Fruit fly (Drosophila melanogaster) whole organism, embryonic: Measurements from ENCODE around the gene RSG7.

ENCODE experiments used
- Aef1 ChIP-seq: fragments of 200-800 bp; sonication (Bioruptor generic); IDR thresholded peaks from 3 replicates; pipeline ENCODE4 v1.3.6; 2022; ENCODE audit warnings: missing biosample characterization, missing genetic modification characterization
- Asciz ChIP-seq: fragments of 200-800 bp; sonication (Bioruptor generic); optimal IDR thresholded peaks from 2 replicates; lab custom pipeline; 2017; ENCODE audit warnings: missing biosample characterization, mild to moderate bottlenecking, missing genetic modification characterization, missing genetic modification reagents
- Awh ChIP-seq: fragments of 200-800 bp; sonication (Bioruptor generic); IDR thresholded peaks from 2 replicates; pipeline ENCODE4, ENCODE4 v1.3.6; 2022; ENCODE audit warnings: missing biosample characterization, missing genetic modification characterization
- Blimp-1 ChIP-seq: fragments of 200-800 bp; sonication (Bioruptor generic); optimal IDR thresholded peaks from 3 replicates; lab custom pipeline; 2018; ENCODE audit warnings: missing biosample characterization, missing genetic modification characterization, mild to moderate bottlenecking, moderate library complexity, missing genetic modification reagents
- CG10979 ChIP-seq: fragments of 200-800 bp; sonication (Bioruptor generic); optimal IDR thresholded peaks from 2 replicates; lab custom pipeline; 2018; ENCODE audit warnings: missing biosample characterization, mild to moderate bottlenecking, missing genetic modification characterization, moderate library complexity
- CG12155 ChIP-seq: fragments of 200-800 bp; sonication (Bioruptor generic); optimal IDR thresholded peaks from 3 replicates; lab custom pipeline; 2016; ENCODE audit warnings: missing biosample characterization, missing genetic modification characterization
- CG12219 ChIP-seq: fragments of 200-800 bp; sonication (Bioruptor generic); optimal IDR thresholded peaks from 3 replicates; lab custom pipeline; 2018; ENCODE audit warnings: missing biosample characterization, mild to moderate bottlenecking, missing genetic modification characterization
- CG14014 ChIP-seq: fragments of 200-800 bp; sonication (Bioruptor generic); IDR thresholded peaks from 2 replicates; pipeline ENCODE4 v1.3.6; 2022; ENCODE audit warnings: missing biosample characterization, missing genetic modification characterization
- CG14050 ChIP-seq: fragments of 200-800 bp; sonication (Bioruptor generic); IDR thresholded peaks from 3 replicates; pipeline ENCODE4 v1.3.6; 2022; ENCODE audit warnings: missing biosample characterization, missing genetic modification characterization
- CG1603 ChIP-seq: fragments of 200-800 bp; sonication (Bioruptor generic); optimal IDR thresholded peaks from 2 replicates; lab custom pipeline; 2019; ENCODE audit warnings: missing biosample characterization, mild to moderate bottlenecking, missing genetic modification characterization, moderate library complexity
- CG17359 ChIP-seq: fragments of 200-800 bp; sonication (Bioruptor generic); optimal IDR thresholded peaks from 3 replicates; lab custom pipeline; 2018; ENCODE audit warnings: missing biosample characterization, mild to moderate bottlenecking, missing genetic modification characterization, moderate library complexity
- CG17829 ChIP-seq: fragments of 200-800 bp; optimal IDR thresholded peaks from 2 replicates; lab custom pipeline; 2019; ENCODE audit warnings: missing biosample characterization, mild to moderate bottlenecking, missing genetic modification characterization, moderate library complexity
- CG2116 ChIP-seq: fragments of 200-800 bp; sonication (Bioruptor generic); optimal IDR thresholded peaks from 3 replicates; lab custom pipeline; 2018; ENCODE audit warnings: missing biosample characterization, mild to moderate bottlenecking, missing genetic modification characterization
- CG2678 ChIP-seq: fragments of 200-800 bp; sonication (Bioruptor generic); optimal IDR thresholded peaks from 3 replicates; lab custom pipeline; 2019; ENCODE audit warnings: missing biosample characterization, mild to moderate bottlenecking, missing genetic modification characterization, moderate library complexity
- CG31441 ChIP-seq: fragments of 200-800 bp; sonication (Bioruptor generic); IDR thresholded peaks from 2 replicates; pipeline ENCODE4 v1.3.6; 2022; ENCODE audit warnings: missing biosample characterization, missing genetic modification characterization
- CG34376 ChIP-seq: fragments of 200-800 bp; sonication (Bioruptor generic); optimal IDR thresholded peaks from 2 replicates; lab custom pipeline; 2018; ENCODE audit warnings: missing biosample characterization, mild to moderate bottlenecking, missing genetic modification characterization
- CG4328 ChIP-seq: fragments of 200-800 bp; sonication (Bioruptor generic); optimal IDR thresholded peaks from 3 replicates; lab custom pipeline; 2017; ENCODE audit warnings: missing biosample characterization, missing genetic modification reagents, missing genetic modification characterization
- CG4617 ChIP-seq: fragments of 200-800 bp; sonication (Bioruptor generic); optimal IDR thresholded peaks from 3 replicates; lab custom pipeline; 2016; ENCODE audit warnings: missing biosample characterization, missing genetic modification characterization, borderline replicate concordance
- CG8924 ChIP-seq: fragments of 200-800 bp; optimal IDR thresholded peaks from 3 replicates; lab custom pipeline; 2019; ENCODE audit warnings: missing biosample characterization, mild to moderate bottlenecking, missing genetic modification characterization, moderate library complexity
- Dll ChIP-seq: fragments of 200-800 bp; sonication (Bioruptor generic); IDR thresholded peaks from 4 replicates; pipeline ENCODE4 v1.3.6; 2022; ENCODE audit warnings: missing biosample characterization, missing genetic modification characterization; ENCODE audit not compliant: partially characterized antibody
- Doc2 ChIP-seq: fragments of 200-800 bp; sonication (Bioruptor generic); IDR thresholded peaks from 2 replicates; pipeline ENCODE4 v1.3.6; 2022; ENCODE audit warnings: missing biosample characterization, missing genetic modification characterization
- E2f2 ChIP-seq: fragments of 200-800 bp; sonication (Bioruptor generic); IDR thresholded peaks from 2 replicates; pipeline ENCODE4 v1.3.6; 2022; ENCODE audit warnings: missing biosample characterization, missing genetic modification characterization
- Fer1 ChIP-seq: fragments of 200-800 bp; sonication (Bioruptor generic); optimal IDR thresholded peaks from 2 replicates; lab custom pipeline; 2017; ENCODE audit warnings: missing biosample characterization, mild to moderate bottlenecking, missing genetic modification characterization
- Hey ChIP-seq: fragments of 200-800 bp; sonication (Bioruptor generic); optimal IDR thresholded peaks from 3 replicates; lab custom pipeline; 2018; ENCODE audit warnings: missing biosample characterization, mild to moderate bottlenecking, missing genetic modification characterization
- Hr3 ChIP-seq: fragments of 200-800 bp; sonication (Bioruptor generic); optimal IDR thresholded peaks from 3 replicates; lab custom pipeline; 2016; ENCODE audit warnings: missing biosample characterization, missing genetic modification characterization
- Hsf ChIP-seq: fragments of 200-800 bp; sonication (Bioruptor generic); optimal IDR thresholded peaks from 3 replicates; lab custom pipeline; 2016; ENCODE audit warnings: missing biosample characterization, missing genetic modification characterization
- Lhr ChIP-seq: fragments of 200-800 bp; sonication (Bioruptor generic); optimal IDR thresholded peaks from 3 replicates; lab custom pipeline; 2017; ENCODE audit warnings: mild to moderate bottlenecking, missing biosample characterization, missing genetic modification reagents, missing genetic modification characterization
- Med ChIP-seq: fragments of 200-800 bp; sonication (Bioruptor generic); peaks from one replicate; lab custom pipeline; 2016; ENCODE audit warnings: missing biosample characterization, missing genetic modification characterization, mild to moderate bottlenecking, inconsistent platforms, moderate library complexity
- Opbp ChIP-seq: fragments of 200-800 bp; sonication (Bioruptor generic); IDR thresholded peaks from 3 replicates; pipeline ENCODE4 v1.3.6; 2022; ENCODE audit warnings: missing biosample characterization, missing genetic modification characterization; ENCODE audit not compliant: partially characterized antibody
- Ptx1 ChIP-seq: fragments of 200-800 bp; sonication (Bioruptor generic); IDR thresholded peaks from 2 replicates; pipeline ENCODE4 v1.3.6; 2022; ENCODE audit warnings: missing biosample characterization, missing genetic modification characterization
- Sry-β ChIP-seq: fragments of 200-800 bp; sonication (Bioruptor generic); optimal IDR thresholded peaks from 2 replicates; lab custom pipeline; 2018; ENCODE audit warnings: missing biosample characterization, mild to moderate bottlenecking, missing genetic modification characterization, moderate library complexity
- Tbp ChIP-seq: fragments of >200 bp; optimal IDR thresholded peaks from 2 replicates; lab custom pipeline; 2018; ENCODE audit warnings: missing biosample characterization, missing genetic modification characterization
- abd-A ChIP-seq: fragments of 200-800 bp; sonication (Bioruptor generic); optimal IDR thresholded peaks from 3 replicates; lab custom pipeline; 2019; ENCODE audit warnings: missing biosample characterization, mild to moderate bottlenecking, missing genetic modification characterization, moderate library complexity
- ase ChIP-seq: fragments of 200-800 bp; sonication (Bioruptor generic); IDR thresholded peaks from 3 replicates; pipeline ENCODE4 v1.3.6; 2022; ENCODE audit warnings: missing biosample characterization, missing genetic modification characterization
- ash1 ChIP-seq: fragments of 200-800 bp; sonication (Bioruptor generic); optimal IDR thresholded peaks from 2 replicates; lab custom pipeline; 2018; ENCODE audit warnings: missing biosample characterization, mild to moderate bottlenecking, missing genetic modification characterization
- bigmax ChIP-seq: fragments of 200-800 bp; sonication (Bioruptor generic); optimal IDR thresholded peaks from 2 replicates; lab custom pipeline; 2018; ENCODE audit warnings: missing biosample characterization, mild to moderate bottlenecking, missing genetic modification characterization
- da ChIP-seq: fragments of 200-800 bp; sonication (Bioruptor generic); optimal IDR thresholded peaks from 2 replicates; lab custom pipeline; 2016; ENCODE audit warnings: missing biosample characterization, missing genetic modification characterization
- dimm ChIP-seq: fragments of 200-800 bp; sonication (Bioruptor generic); IDR thresholded peaks from 2 replicates; pipeline ENCODE4 v1.3.6; 2022; ENCODE audit warnings: missing biosample characterization, missing genetic modification characterization
- dpn ChIP-seq, 2 experiments: fragments of 200-800 bp; sonication (Bioruptor generic); optimal IDR thresholded peaks; 3 replicates each; lab custom pipeline; 2016; ENCODE audit warnings: missing biosample characterization in 2 of 2, missing genetic modification characterization in 2 of 2
- esg ChIP-seq: fragments of 200-800 bp; sonication (Bioruptor generic); conservative IDR thresholded peaks from 2 replicates; pipeline ENCODE4 v1.3.6; 2022; ENCODE audit warnings: missing biosample characterization, missing genetic modification characterization
- eve ChIP-seq, 2 experiments: fragments of >200 bp; optimal IDR thresholded peaks; 2 replicates each; lab custom pipeline; 2017; ENCODE audit warnings: missing biosample characterization in 2 of 2, missing genetic modification characterization in 2 of 2
- eyg ChIP-seq: fragments of 200-800 bp; sonication (Bioruptor generic); optimal IDR thresholded peaks from 3 replicates; lab custom pipeline; 2016; ENCODE audit warnings: missing biosample characterization, missing genetic modification characterization
- gsb-n ChIP-seq: fragments of 200-800 bp; sonication (Bioruptor generic); optimal IDR thresholded peaks from 3 replicates; lab custom pipeline; 2018; ENCODE audit warnings: missing biosample characterization, mild to moderate bottlenecking, missing genetic modification characterization
- lmd ChIP-seq: fragments of 200-800 bp; sonication (Bioruptor generic); IDR thresholded peaks from 2 replicates; pipeline ENCODE4 v1.3.6; 2022; ENCODE audit warnings: missing biosample characterization, missing genetic modification characterization
- mld ChIP-seq: fragments of 200-800 bp; sonication (Bioruptor generic); IDR thresholded peaks from 3 replicates; pipeline ENCODE4 v1.3.6; 2022; ENCODE audit warnings: missing biosample characterization, missing genetic modification characterization; ENCODE audit not compliant: partially characterized antibody
- so ChIP-seq: fragments of 200-800 bp; sonication (Bioruptor generic); IDR thresholded peaks from 3 replicates; pipeline ENCODE4 v1.3.6; 2022; ENCODE audit warnings: missing biosample characterization, missing genetic modification characterization
- ssp ChIP-seq: fragments of 200-800 bp; sonication (Bioruptor generic); IDR thresholded peaks from 2 replicates; pipeline ENCODE4 v1.3.6; 2022; ENCODE audit warnings: missing biosample characterization, missing genetic modification characterization
- tgo ChIP-seq: fragments of 200-800 bp; sonication (Bioruptor generic); IDR thresholded peaks from 3 replicates; pipeline ENCODE4 v1.3.6; 2022; ENCODE audit warnings: missing biosample characterization, missing genetic modification characterization
- tio ChIP-seq: fragments of 200-800 bp; sonication (Bioruptor generic); optimal IDR thresholded peaks from 2 replicates; lab custom pipeline; 2017; ENCODE audit warnings: missing biosample characterization, missing genetic modification characterization, inconsistent platforms
- trem ChIP-seq: fragments of 200-800 bp; optimal IDR thresholded peaks from 3 replicates; lab custom pipeline; 2019; ENCODE audit warnings: missing biosample characterization, mild to moderate bottlenecking, missing genetic modification characterization, moderate library complexity
- usp ChIP-seq: fragments of >200 bp; optimal IDR thresholded peaks from 2 replicates; lab custom pipeline; 2017; ENCODE audit warnings: missing biosample characterization, missing genetic modification characterization

Gene RSG7

dm6 chrX:16822080-16822479 lies 22.2 kb downstream of the RSG7 start (continued):
- TF ChIP-seq trem (tag; lab: Kevin White, UChicago) (peak; percentile 4), CG34376 (GFP tag; lab: Kevin White, UChicago) (no peak), gsb-n (tag; lab: Kevin White, UChicago) (peak; percentile 33), Tbp (GFP tag; lab: Kevin White, UChicago) (no peak), usp (no peak), Blimp-1 (peak; percentile 63), CG17829 (tag; lab: Kevin White, UChicago) (peak; percentile 51), Ptx1 (GFP tag; lab: Robert Waterston, UW) (peak; percentile 66), Sry-β (no peak), ssp (GFP tag; lab: Robert Waterston, UW) (no peak), abd-A (tag; lab: Kevin White, UChicago) (no peak), CG2116 (peak; percentile 13), tgo (GFP tag; lab: Robert Waterston, UW) (peak; percentile 50; the same call in 2 of the 3 replicates), Med (GFP tag; lab: Kevin White, UChicago) (peak; percentile 32), CG1603 (peak; percentile 37), tio (peak; percentile 38), CG4617 (GFP tag; lab: Kevin White, UChicago) (no peak), ash1 (GFP tag; lab: Kevin White, UChicago) (no peak), CG31441 (peak; percentile 56), mld (no peak), ase (GFP tag; lab: Robert Waterston, UW) (peak; percentile 61; the same call in 2 of the 3 replicates), Awh (peak; percentile 61; the same call in 1 of the 2 replicates), esg (GFP tag; lab: Robert Waterston, UW) (peak; percentile 49), lmd (peak; percentile 58), Opbp (GFP tag; lab: Robert Waterston, UW) (no peak), Fer1 (peak; percentile 52), E2f2 (GFP tag; lab: Robert Waterston, UW) (peak; percentile 47; the same call in 1 of the 2 replicates), CG12155 (GFP tag; lab: Kevin White, UChicago) (no peak), da (GFP tag; lab: Kevin White, UChicago) (no peak), dimm (peak; percentile 27; the same call in 1 of the 2 replicates), so (0 out of 3 replicates have a peak, but pooled peaks have one; percentile 28), Hr3 (GFP tag; lab: Kevin White, UChicago) (peak; percentile 22), eyg (GFP tag; lab: Kevin White, UChicago) (no peak), CG12219 (GFP tag; lab: Kevin White, UChicago) (no peak), Doc2 (GFP tag; lab: Robert Waterston, UW) (no peak), Lhr (no peak), eve (GFP tag; optimal IDR thresholded peaks at IDR 0.05; lab: Kevin White, UChicago) (peak in 1 of 2 experiments; percentile 43), CG17359 (tag; lab: Kevin White, UChicago) (peak; percentile 58), Asciz (no peak), dpn (GFP tag; optimal IDR thresholded peaks at IDR 0.05; lab: Kevin White, UChicago) (peak in 1 of 2 experiments; percentile 23), CG4328 (GFP tag; lab: Kevin White, UChicago) (no peak), CG14050 (GFP tag; lab: Robert Waterston, UW) (peak; percentile 55; the same call in 1 of the 3 replicates), CG2678 (tag; lab: Kevin White, UChicago) (peak; percentile 70), CG10979 (peak; percentile 57), Aef1 (GFP tag; lab: Robert Waterston, UW) (peak; percentile 52), CG8924 (tag; lab: Kevin White, UChicago) (peak; percentile 37), Dll (GFP tag; lab: Robert Waterston, UW) (no peak), Hsf (GFP tag; lab: Kevin White, UChicago) (peak; percentile 15), CG14014 (GFP tag; lab: Robert Waterston, UW) (peak; percentile 48; the same call in 1 of the 2 replicates), bigmax (GFP tag; lab: Kevin White, UChicago) (no peak), Hey (tag; lab: Kevin White, UChicago) (no peak)
